Fruit fly (Drosophila melanogaster) whole organism, embryonic: ENCODE results near the gene Fancd2.

Experiments used
- Adf1 ChIP-seq: fragments of 200-800 bp; sonication (Bioruptor generic); IDR thresholded peaks from 2 replicates; pipeline ENCODE4 v1.3.6; 2022; ENCODE audit warnings: missing biosample characterization, missing genetic modification characterization
- CG15479 ChIP-seq: fragments of 200-800 bp; sonication (Bioruptor generic); optimal IDR thresholded peaks from 3 replicates; lab custom pipeline; 2019; ENCODE audit warnings: missing biosample characterization, mild to moderate bottlenecking, missing genetic modification characterization, moderate library complexity
- CG15696 ChIP-seq: fragments of 200-800 bp; sonication (Bioruptor generic); optimal IDR thresholded peaks from 2 replicates; lab custom pipeline; 2019; ENCODE audit warnings: missing biosample characterization, mild to moderate bottlenecking, missing genetic modification characterization, moderate library complexity
- CG30403 ChIP-seq: fragments of 200-800 bp; sonication (Bioruptor generic); optimal IDR thresholded peaks from 3 replicates; lab custom pipeline; 2016; ENCODE audit warnings: missing biosample characterization, missing genetic modification characterization
- CG31441 ChIP-seq: fragments of 200-800 bp; sonication (Bioruptor generic); IDR thresholded peaks from 2 replicates; pipeline ENCODE4 v1.3.6; 2022; ENCODE audit warnings: missing biosample characterization, missing genetic modification characterization
- CG3163 ChIP-seq: fragments of 200-800 bp; sonication (Bioruptor generic); optimal IDR thresholded peaks from 3 replicates; lab custom pipeline; 2016; ENCODE audit warnings: missing biosample characterization, missing genetic modification characterization
- CG3281 ChIP-seq: fragments of 200-800 bp; sonication (Bioruptor generic); optimal IDR thresholded peaks from 3 replicates; lab custom pipeline; 2017; ENCODE audit warnings: missing biosample characterization, mild to moderate bottlenecking, missing genetic modification characterization
- CG4730 ChIP-seq: fragments of 200-800 bp; sonication (Bioruptor generic); IDR thresholded peaks from 2 replicates; pipeline ENCODE4 v1.3.6; 2022; ENCODE audit warnings: missing biosample characterization, missing genetic modification characterization
- CG6791 ChIP-seq: fragments of 200-800 bp; sonication (Bioruptor generic); IDR thresholded peaks from 3 replicates; pipeline ENCODE4 v1.3.6; 2022; ENCODE audit warnings: missing biosample characterization, missing genetic modification characterization; ENCODE audit not compliant: partially characterized antibody
- CG7271 ChIP-seq: fragments of 200-800 bp; sonication (Bioruptor generic); optimal IDR thresholded peaks from 2 replicates; lab custom pipeline; 2018; ENCODE audit warnings: missing biosample characterization, mild to moderate bottlenecking, missing genetic modification characterization, moderate library complexity
- CG7357 ChIP-seq: fragments of 200-800 bp; sonication (Bioruptor generic); IDR thresholded peaks from 3 replicates; pipeline ENCODE4 v1.3.6; 2022; ENCODE audit warnings: missing biosample characterization, missing genetic modification characterization
- CG7928 ChIP-seq: fragments of 200-800 bp; sonication (Bioruptor generic); optimal IDR thresholded peaks from 2 replicates; lab custom pipeline; 2017; ENCODE audit warnings: missing biosample characterization, mild to moderate bottlenecking, missing genetic modification characterization
- CG8478 ChIP-seq: fragments of >200 bp; optimal IDR thresholded peaks from 2 replicates; lab custom pipeline; 2018
- Deaf1 ChIP-seq: fragments of 200-800 bp; optimal IDR thresholded peaks from 3 replicates; lab custom pipeline; 2019; ENCODE audit warnings: missing biosample characterization, mild to moderate bottlenecking, missing genetic modification characterization, moderate library complexity
- Drgx ChIP-seq: fragments of 200-800 bp; sonication (Bioruptor generic); IDR thresholded peaks from 2 replicates; pipeline ENCODE4 v1.3.6; 2022; ENCODE audit warnings: missing biosample characterization, missing genetic modification characterization
- Ets65A ChIP-seq: fragments of 200-800 bp; sonication (Bioruptor generic); peaks from one replicate; lab custom pipeline; 2016; ENCODE audit warnings: missing biosample characterization, missing genetic modification characterization
- Ets97D ChIP-seq: fragments of 200-800 bp; sonication (Bioruptor generic); optimal IDR thresholded peaks from 3 replicates; lab custom pipeline; 2016; ENCODE audit warnings: missing biosample characterization, missing genetic modification characterization
- Fer1 ChIP-seq: fragments of 200-800 bp; sonication (Bioruptor generic); optimal IDR thresholded peaks from 2 replicates; lab custom pipeline; 2017; ENCODE audit warnings: missing biosample characterization, mild to moderate bottlenecking, missing genetic modification characterization
- MBD-R2 ChIP-seq: fragments of 200-800 bp; sonication (Bioruptor generic); IDR thresholded peaks from 2 replicates; pipeline ENCODE4 v1.3.6; 2022; ENCODE audit warnings: missing biosample characterization, missing genetic modification characterization
- Myb ChIP-seq: fragments of 200-800 bp; sonication (Bioruptor generic); optimal IDR thresholded peaks from 2 replicates; lab custom pipeline; 2016; ENCODE audit warnings: missing biosample characterization, missing genetic modification characterization
- NC2β ChIP-seq: fragments of 200-800 bp; sonication (Bioruptor generic); optimal IDR thresholded peaks from 2 replicates; lab custom pipeline; 2016; ENCODE audit warnings: missing biosample characterization, missing genetic modification characterization
- Oli ChIP-seq: fragments of 200-800 bp; sonication (Bioruptor generic); optimal IDR thresholded peaks from 2 replicates; lab custom pipeline; 2018; ENCODE audit warnings: missing biosample characterization, mild to moderate bottlenecking, missing genetic modification characterization, moderate library complexity
- Poxn ChIP-seq: fragments of 200-800 bp; sonication (Bioruptor generic); IDR thresholded peaks from 2 replicates; pipeline ENCODE4 v1.3.6; 2022; ENCODE audit warnings: missing biosample characterization, missing genetic modification characterization
- Six4 ChIP-seq: fragments of 200-800 bp; sonication (Bioruptor generic); optimal IDR thresholded peaks from 2 replicates; lab custom pipeline; 2016; ENCODE audit warnings: missing biosample characterization, missing genetic modification characterization
- Sox102F ChIP-seq: fragments of 200-800 bp; sonication (Bioruptor generic); optimal IDR thresholded peaks from 2 replicates; lab custom pipeline; 2018; ENCODE audit warnings: missing biosample characterization, mild to moderate bottlenecking, missing genetic modification characterization, moderate library complexity
- Trl ChIP-seq, 3 experiments: fragments of >200 bp in 2 of 3; fragments of 200-800 bp in 1 of 3; sonication (Bioruptor generic) in 1 of 3; optimal IDR thresholded peaks; 2 replicates in 1 of 3; 3 replicates in 2 of 3; lab custom pipeline; 2016 to 2017; ENCODE audit warnings: missing biosample characterization in 1 of 3, missing genetic modification characterization in 1 of 3
- bbx ChIP-seq: fragments of 200-800 bp; sonication (Bioruptor generic); IDR thresholded peaks from 2 replicates; pipeline ENCODE4 v1.3.6; 2022; ENCODE audit warnings: missing biosample characterization, missing genetic modification characterization; ENCODE audit not compliant: partially characterized antibody
- bigmax ChIP-seq: fragments of 200-800 bp; sonication (Bioruptor generic); optimal IDR thresholded peaks from 2 replicates; lab custom pipeline; 2018; ENCODE audit warnings: missing biosample characterization, mild to moderate bottlenecking, missing genetic modification characterization
- bsh ChIP-seq, 2 experiments: fragments of 200-800 bp; sonication (Bioruptor generic); optimal IDR thresholded peaks; 2 replicates each; lab custom pipeline; 2017 to 2018; ENCODE audit warnings: mild to moderate bottlenecking in 2 of 2, missing biosample characterization in 2 of 2, missing genetic modification characterization in 2 of 2, moderate library complexity in 1 of 2
- cas ChIP-seq: fragments of 200-800 bp; sonication (Bioruptor generic); IDR thresholded peaks from 2 replicates; pipeline ENCODE4 v1.3.6; 2022; ENCODE audit warnings: missing biosample characterization, missing genetic modification characterization
- cato ChIP-seq: fragments of 200-800 bp; sonication (Bioruptor generic); optimal IDR thresholded peaks from 2 replicates; lab custom pipeline; 2016; ENCODE audit warnings: missing biosample characterization, missing genetic modification characterization, borderline replicate concordance
- corto ChIP-seq: fragments of 200-800 bp; sonication (Bioruptor generic); optimal IDR thresholded peaks from 2 replicates; lab custom pipeline; 2016; ENCODE audit warnings: missing biosample characterization, mild to moderate bottlenecking, missing genetic modification characterization, moderate library complexity
- danr ChIP-seq: fragments of 200-800 bp; sonication (Bioruptor generic); IDR thresholded peaks from 2 replicates; pipeline ENCODE4 v1.3.6; 2022; ENCODE audit warnings: missing biosample characterization, missing genetic modification characterization
- gfzf ChIP-seq: fragments of 200-800 bp; sonication (Bioruptor generic); optimal IDR thresholded peaks from 2 replicates; lab custom pipeline; 2016; ENCODE audit warnings: missing biosample characterization, mild to moderate bottlenecking, missing genetic modification characterization, moderate library complexity
- lbe ChIP-seq: fragments of 200-800 bp; sonication (Bioruptor generic); optimal IDR thresholded peaks from 2 replicates; lab custom pipeline; 2016; ENCODE audit warnings: missing biosample characterization, mild to moderate bottlenecking, missing genetic modification characterization
- nom ChIP-seq: fragments of 200-800 bp; sonication (Bioruptor generic); optimal IDR thresholded peaks from 2 replicates; lab custom pipeline; 2017; ENCODE audit warnings: missing biosample characterization, missing genetic modification characterization, mild to moderate bottlenecking, moderate library complexity, missing genetic modification reagents
- pzg ChIP-seq: fragments of 200-800 bp; sonication (Bioruptor generic); optimal IDR thresholded peaks from 3 replicates; lab custom pipeline; 2018; ENCODE audit warnings: missing biosample characterization, mild to moderate bottlenecking, missing genetic modification characterization, moderate library complexity
- sd ChIP-seq: fragments of 200-800 bp; sonication (Bioruptor generic); optimal IDR thresholded peaks from 3 replicates; lab custom pipeline; 2018; ENCODE audit warnings: missing biosample characterization, mild to moderate bottlenecking, missing genetic modification characterization, moderate library complexity
- sim ChIP-seq: fragments of 200-800 bp; sonication (Bioruptor generic); IDR thresholded peaks from 2 replicates; pipeline ENCODE4 v1.3.6; 2022; ENCODE audit warnings: missing biosample characterization, missing genetic modification characterization
- sug ChIP-seq: fragments of 200-800 bp; optimal IDR thresholded peaks from 2 replicates; lab custom pipeline; 2019; ENCODE audit warnings: missing biosample characterization, mild to moderate bottlenecking, missing genetic modification characterization, moderate library complexity
- vfl ChIP-seq: fragments of 200-800 bp; sonication (Bioruptor generic); optimal IDR thresholded peaks from 2 replicates; lab custom pipeline; 2016; ENCODE audit warnings: missing biosample characterization, missing genetic modification characterization
- yki ChIP-seq: fragments of >200 bp; optimal IDR thresholded peaks from 3 replicates; lab custom pipeline; 2018
- zen2 ChIP-seq: fragments of 200-800 bp; sonication (Bioruptor generic); IDR thresholded peaks from 3 replicates; pipeline ENCODE4 v1.3.6; 2022; ENCODE audit warnings: missing biosample characterization, missing genetic modification characterization; ENCODE audit not compliant: partially characterized antibody

Gene Fancd2

DNA sequence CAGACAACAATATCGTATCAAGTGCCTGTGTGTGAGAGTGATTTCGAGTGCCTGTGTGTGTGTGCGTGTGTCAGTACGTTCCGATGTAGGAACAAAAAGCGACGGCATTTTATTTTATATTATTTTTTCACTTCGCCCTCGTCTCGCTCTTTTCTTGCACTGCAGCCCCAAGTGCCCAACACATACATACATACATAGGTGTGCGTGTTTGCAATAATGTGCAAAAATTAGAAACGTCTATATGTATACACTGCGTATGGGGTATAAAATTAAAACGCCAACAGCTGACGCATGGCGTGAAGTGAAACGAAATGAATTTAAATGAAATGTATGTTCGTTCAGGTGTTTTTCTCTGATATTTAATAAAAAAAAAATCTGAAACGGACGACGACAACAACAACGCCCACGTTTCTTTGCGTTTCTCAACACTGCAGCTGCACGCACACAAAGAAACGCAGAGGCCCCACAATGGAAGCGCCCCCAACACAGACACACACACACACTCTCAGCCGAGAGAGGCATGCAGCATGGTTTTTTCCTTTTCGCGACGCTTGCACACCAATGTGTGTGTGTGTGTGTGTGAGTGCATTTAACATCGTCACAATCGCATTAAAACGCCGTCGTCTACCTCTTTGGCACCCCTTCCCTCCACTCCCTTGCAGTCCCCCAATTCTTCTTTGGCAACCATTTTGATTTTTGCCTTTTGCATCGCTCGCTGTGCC, 32.1 kb downstream of the Fancd2 start (continued):
- no peak for TF ChIP-seq CG3281 (GFP tag; lab: Kevin White, UChicago)
- no peak for TF ChIP-seq Adf1 (GFP tag; lab: Robert Waterston, UW)

DNA sequence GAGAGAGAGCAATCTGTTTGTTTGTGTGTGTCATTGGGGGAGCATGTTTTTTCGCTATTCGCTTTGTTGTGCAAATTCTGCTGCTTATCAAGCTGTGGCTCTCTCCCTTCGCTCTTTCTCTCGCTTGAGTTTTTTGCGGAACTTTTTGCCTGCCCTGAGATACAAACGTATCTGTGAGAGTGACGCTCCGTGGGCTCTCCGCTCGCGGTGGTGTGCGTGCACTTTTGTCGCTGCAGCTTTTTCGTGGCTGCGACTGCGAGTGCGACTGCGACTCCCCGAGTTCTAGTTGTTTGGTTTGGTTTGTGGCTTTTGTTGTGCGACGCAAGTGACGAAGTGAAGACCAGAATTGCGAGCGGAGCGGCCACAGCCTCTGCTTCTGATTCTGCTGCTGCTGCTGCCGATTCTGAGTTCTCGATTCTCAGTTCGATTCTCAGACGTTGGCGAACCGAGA, 33.3 kb downstream of the Fancd2 start:
- TF ChIP-seq CG7928 (GFP tag; lab: Kevin White, UChicago) (no peak), Trl (optimal IDR thresholded peaks at IDR 0.05; lab: Kevin White, UChicago) (peak; percentile 40 to 43), Trl (GFP tag; optimal IDR thresholded peaks at IDR 0.05; lab: Kevin White, UChicago) (no peak), CG7357 (no peak), corto (GFP tag; lab: Kevin White, UChicago) (peak; percentile 40), Drgx (GFP tag; lab: Robert Waterston, UW) (peak; percentile 82), lbe (GFP tag; lab: Kevin White, UChicago) (peak; percentile 83), sim (GFP tag; lab: Robert Waterston, UW) (no peak), cas (GFP tag; lab: Robert Waterston, UW) (no peak), CG6791 (GFP tag; lab: Robert Waterston, UW) (0 out of 3 replicates have a peak, but pooled peaks have one; percentile 7), bbx (no peak), sd (no peak), Oli (no peak), nom (GFP tag; lab: Kevin White, UChicago) (peak; percentile 62)

dm6 chr3R:20782104-20782654, 33.8 kb downstream of the Fancd2 start:
- TF ChIP-seq CG31441 (GFP tag; lab: Robert Waterston, UW) = no peak
- peak in 1 of 2 experiments; percentile 74 for TF ChIP-seq bsh (GFP tag; optimal IDR thresholded peaks at IDR 0.05; lab: Kevin White, UChicago)
- no peak for TF ChIP-seq MBD-R2
- peak; percentile 73 for TF ChIP-seq Drgx (GFP tag; lab: Robert Waterston, UW)
- TF ChIP-seq nom (GFP tag; lab: Kevin White, UChicago) = peak; percentile 65
- TF ChIP-seq vfl = no peak

dm6 chr3R:20779969-20780368, 36.0 kb downstream of the Fancd2 start:
- no peak for TF ChIP-seq Fer1
- TF ChIP-seq corto (GFP tag; lab: Kevin White, UChicago) = peak; percentile 75
- TF ChIP-seq sug (tag; lab: Kevin White, UChicago) = no peak
- no peak for TF ChIP-seq yki (lab: Kevin White, UChicago)
- TF ChIP-seq CG7357 = 0 out of 3 replicates have a peak, but pooled peaks have one; percentile 25
- TF ChIP-seq zen2 (GFP tag; lab: Robert Waterston, UW) = 0 out of 3 replicates have a peak, but pooled peaks have one; percentile 21
- peak; percentile 41 for TF ChIP-seq CG8478
- no peak for TF ChIP-seq pzg (GFP tag; lab: Kevin White, UChicago)
- TF ChIP-seq danr (GFP tag; lab: Robert Waterston, UW) = no peak
- TF ChIP-seq Ets65A (GFP tag; lab: Kevin White, UChicago) = peak; percentile 25
- no peak for TF ChIP-seq bigmax (GFP tag; lab: Kevin White, UChicago)
- no peak for TF ChIP-seq Myb (GFP tag; lab: Kevin White, UChicago)
- no peak for TF ChIP-seq CG15696 (tag; lab: Kevin White, UChicago)
- no peak for TF ChIP-seq Ets97D (GFP tag; lab: Kevin White, UChicago)
- no peak for TF ChIP-seq CG4730 (GFP tag; lab: Robert Waterston, UW)
- no peak for TF ChIP-seq NC2β (GFP tag; lab: Kevin White, UChicago)
- peak; percentile 28 for TF ChIP-seq CG15479 (GFP tag; lab: Kevin White, UChicago)
- TF ChIP-seq Poxn (GFP tag; lab: Robert Waterston, UW) = no peak
- TF ChIP-seq Sox102F = no peak
- peak; percentile 53 for TF ChIP-seq lbe (GFP tag; lab: Kevin White, UChicago)
- TF ChIP-seq bsh (GFP tag; optimal IDR thresholded peaks at IDR 0.05; lab: Kevin White, UChicago) = peak in 1 of 2 experiments; percentile 56
- TF ChIP-seq Deaf1 (tag; lab: Kevin White, UChicago) = peak; percentile 82
- TF ChIP-seq CG3163 = no peak
- no peak for TF ChIP-seq CG7271
- no peak for TF ChIP-seq CG30403 (GFP tag; lab: Kevin White, UChicago)
- peak; percentile 93 for TF ChIP-seq nom (GFP tag; lab: Kevin White, UChicago)
- no peak for TF ChIP-seq gfzf (GFP tag; lab: Kevin White, UChicago)
- no peak for TF ChIP-seq Six4 (GFP tag; lab: Kevin White, UChicago)
- no peak for TF ChIP-seq CG3281 (GFP tag; lab: Kevin White, UChicago)
- TF ChIP-seq cato (GFP tag; lab: Kevin White, UChicago) = no peak
